Worm (Caenorhabditis elegans) whole organism, mixed stage, embryonic: Measurements from ENCODE around the gene T26E4.4.
"Not testable (repeated sequence)": the region's sequence is repeated elsewhere in the genome, so short reads cannot be mapped to it uniquely, and the experiment has no call there.

Experiments
- ces-1 ChIP-seq: fragments of 150-350 bp; optimal IDR thresholded peaks from 2 replicates; lab custom pipeline; 2014; ENCODE audit warnings: missing biosample characterization, missing genetic modification reagents, missing genetic modification characterization
- mab-5 ChIP-seq: fragments of 150-350 bp; optimal IDR thresholded peaks from 2 replicates; lab custom pipeline; 2014; ENCODE audit warnings: missing biosample characterization, missing genetic modification characterization
- mep-1 ChIP-seq: fragments of 150-350 bp; optimal IDR thresholded peaks from 2 replicates; lab custom pipeline; 2017; ENCODE audit warnings: missing biosample characterization, missing genetic modification reagents, missing genetic modification characterization, inconsistent platforms
- nhr-2 ChIP-seq: fragments of 150-350 bp; optimal IDR thresholded peaks from 2 replicates; lab custom pipeline; 2014; ENCODE audit warnings: missing biosample characterization, missing genetic modification characterization
- pha-4 ChIP-seq: fragments of 150-350 bp; optimal IDR thresholded peaks from 2 replicates; lab custom pipeline; 2018; ENCODE audit warnings: missing biosample characterization, missing genetic modification reagents, missing genetic modification characterization
- unc-39 ChIP-seq: fragments of 150-350 bp; optimal IDR thresholded peaks from 2 replicates; lab custom pipeline; 2014; ENCODE audit warnings: missing biosample characterization, missing genetic modification characterization
- ztf-11 ChIP-seq: fragments of 150-350 bp; optimal IDR thresholded peaks from 2 replicates; lab custom pipeline; 2014; ENCODE audit warnings: missing biosample characterization, missing genetic modification characterization

ce11 chrV:15803748-15804147 is 11.4 kb upstream of the T26E4.4 start, which contains the start of gene T26E4.18:
- not testable (repeated sequence) for TF ChIP-seq nhr-2 (tag; lab: Kevin White, UChicago); ces-1 (GFP tag; lab: Kevin White, UChicago); mab-5 (tag; lab: Kevin White, UChicago); ztf-11 (tag; lab: Kevin White, UChicago); pha-4 (tag; lab: Kevin White, UChicago); unc-39; mep-1 (tag; lab: Kevin White, UChicago)
